Worm (Caenorhabditis elegans): Measurements from ENCODE around the gene srd-15.
A peak's percentile ranks its signal among the peaks of the same experiment; 100 is the strongest.

The srd-15 gene

DNA sequence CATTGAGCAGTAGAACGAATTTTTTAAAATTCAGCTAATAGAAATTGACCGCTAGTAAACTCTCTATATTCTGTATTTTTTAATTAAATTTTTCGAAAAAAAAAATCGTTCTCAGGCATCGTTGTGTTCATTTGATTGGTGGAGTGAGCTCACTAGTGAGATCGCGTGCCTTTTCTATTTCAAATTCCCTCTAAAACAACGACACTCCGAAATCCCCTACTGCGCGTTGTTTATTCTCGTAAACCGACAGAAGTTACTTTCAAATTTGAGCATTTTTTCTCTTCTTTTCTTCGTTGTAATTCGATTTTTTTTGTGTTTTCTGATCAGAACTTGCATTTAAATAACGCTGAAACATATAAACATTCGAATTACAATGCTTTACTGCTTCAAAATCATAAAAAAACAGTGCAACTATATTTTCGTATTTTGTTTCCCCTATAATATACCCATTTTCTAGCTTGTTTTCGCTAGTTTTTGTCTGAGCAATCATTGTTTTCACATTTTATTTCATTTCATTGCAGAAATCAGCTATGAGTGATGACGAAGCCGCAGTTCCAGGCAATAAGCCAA, 33.4 kb upstream of the srd-15 start, which contains the start of gene syf-3:
TSS of gene syf-3 (plus strand) at position 520 of the 570 bp plus-strand sequence.
- TF ChIP-seq dox-1 (GFP tag; IDR thresholded peaks at IDR 0.05) (no peak), dpl-1 (GFP tag; optimal IDR thresholded peaks at IDR 0.05) (peak; percentile 87), T26A5.8 (tag; optimal IDR thresholded peaks at IDR 0.05) (no peak), unc-62 (GFP tag; optimal IDR thresholded peaks at IDR 0.05) (no peak), nhr-120 (GFP tag; IDR thresholded peaks at IDR 0.05) (no peak), nfyb-1 (GFP tag; IDR thresholded peaks at IDR 0.05) (no peak), nfya-1 (tag; optimal IDR thresholded peaks at IDR 0.05; ENCODE audit: borderline replicate concordance, insufficient read depth) (no peak), nhr-179 (tag; optimal IDR thresholded peaks at IDR 0.05) (no peak), Y56A3A.18 (GFP tag; IDR thresholded peaks at IDR 0.05) (no peak), egl-18 (GFP tag; IDR thresholded peaks at IDR 0.05) (no peak), F55B11.4 (tag; optimal IDR thresholded peaks at IDR 0.05; ENCODE audit: borderline replicate concordance, insufficient read depth) (no peak), efl-1 (GFP tag; optimal IDR thresholded peaks at IDR 0.05) (peak; percentile 83), attf-3 (GFP tag; conservative IDR thresholded peaks at IDR 0.05) (peak; percentile 98), lin-40 (tag; optimal IDR thresholded peaks at IDR 0.05) (no peak), snpc-1.1 (tag; optimal IDR thresholded peaks at IDR 0.05; ENCODE audit: insufficient read depth) (no peak), lin-54 (GFP tag; optimal IDR thresholded peaks at IDR 0.05) (peak; percentile 96), lin-35 (GFP tag; optimal IDR thresholded peaks at IDR 0.05) (peak; percentile 55 to 93 (median 77))

DNA sequence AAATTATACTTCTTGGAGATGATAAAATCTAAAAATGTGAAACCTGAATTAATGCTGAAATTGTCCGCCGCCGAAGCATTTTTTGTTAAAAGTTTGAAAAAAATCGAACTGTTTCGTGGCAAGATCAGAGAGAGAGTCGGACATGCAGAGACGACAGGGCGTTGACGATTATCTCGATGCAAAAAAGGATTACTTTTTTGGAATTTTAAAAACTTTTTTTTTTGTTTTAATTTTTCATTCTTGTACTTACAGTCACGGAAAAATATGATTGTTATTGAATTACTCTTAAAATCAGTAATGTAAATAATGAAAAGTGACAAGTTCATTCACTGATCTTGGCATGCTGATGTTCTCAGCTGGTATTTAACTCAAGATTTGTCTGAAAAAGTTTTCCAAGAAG, 30.5 kb upstream of the srd-15 start, which contains the start of the genes M03F8.5 and M03F8.7:
TSS of gene M03F8.5 (minus strand) at position 101 of the 400 bp plus-strand sequence.
TSS of gene M03F8.7 (plus strand) at position 249 of the 400 bp plus-strand sequence.
- TF ChIP-seq rpc-1 (optimal IDR thresholded peaks at IDR 0.05), result no peak
- TF ChIP-seq rpc-1 (tag; optimal IDR thresholded peaks at IDR 0.05), result no peak
- TF ChIP-seq B0336.3 (GFP tag; IDR thresholded peaks at IDR 0.05), result no peak
- no peak for TF ChIP-seq ztf-22 (GFP tag; optimal IDR thresholded peaks at IDR 0.05)
- no peak for TF ChIP-seq attf-5 (GFP tag; optimal IDR thresholded peaks at IDR 0.05)
- TF ChIP-seq nhr-80 (tag; optimal IDR thresholded peaks at IDR 0.05), result no peak
- no peak for TF ChIP-seq egl-44 (GFP tag; IDR thresholded peaks at IDR 0.05)
- no peak for TF ChIP-seq nfyb-1 (GFP tag; IDR thresholded peaks at IDR 0.05)
- no peak for TF ChIP-seq ama-1 (optimal IDR thresholded peaks at IDR 0.05)
- TF ChIP-seq ama-1 (GFP tag; optimal IDR thresholded peaks at IDR 0.05), result no peak
- no peak for TF ChIP-seq pbrm-1 (GFP tag; IDR thresholded peaks at IDR 0.05)
- TF ChIP-seq gei-17 (GFP tag; optimal IDR thresholded peaks at IDR 0.05), result no peak

DNA sequence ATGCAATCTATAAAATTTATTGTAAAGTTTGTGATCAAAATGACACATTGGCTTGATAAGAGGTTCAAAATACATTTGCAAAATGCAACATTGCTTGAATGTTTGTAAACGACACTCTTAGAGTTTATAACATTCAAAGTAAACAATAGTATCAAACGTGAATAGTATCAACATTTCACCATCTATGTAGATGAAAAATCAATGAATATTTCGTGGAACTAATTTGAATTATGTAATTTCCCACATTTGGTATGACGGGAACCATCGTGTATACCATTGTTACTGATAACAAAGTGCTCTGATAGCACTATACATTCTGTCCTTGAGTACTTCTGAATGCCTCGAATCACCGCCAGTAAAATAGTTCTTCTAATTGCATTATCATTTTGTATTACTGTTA, 24.4 kb upstream of the srd-15 start, which contains the start of gene galt-1:
TSS of gene galt-1 (plus strand) at position 318 of the 400 bp plus-strand sequence.
- TF ChIP-seq ccch-3 (GFP tag; optimal IDR thresholded peaks at IDR 0.05) (no peak), attf-5 (GFP tag; optimal IDR thresholded peaks at IDR 0.05) (no peak), F55B11.4 (tag; optimal IDR thresholded peaks at IDR 0.05; ENCODE audit: borderline replicate concordance, insufficient read depth) (no peak), Y95B8A.8 (GFP tag; IDR thresholded peaks at IDR 0.05) (no peak), nhr-80 (tag; optimal IDR thresholded peaks at IDR 0.05) (peak; percentile 64)

DNA sequence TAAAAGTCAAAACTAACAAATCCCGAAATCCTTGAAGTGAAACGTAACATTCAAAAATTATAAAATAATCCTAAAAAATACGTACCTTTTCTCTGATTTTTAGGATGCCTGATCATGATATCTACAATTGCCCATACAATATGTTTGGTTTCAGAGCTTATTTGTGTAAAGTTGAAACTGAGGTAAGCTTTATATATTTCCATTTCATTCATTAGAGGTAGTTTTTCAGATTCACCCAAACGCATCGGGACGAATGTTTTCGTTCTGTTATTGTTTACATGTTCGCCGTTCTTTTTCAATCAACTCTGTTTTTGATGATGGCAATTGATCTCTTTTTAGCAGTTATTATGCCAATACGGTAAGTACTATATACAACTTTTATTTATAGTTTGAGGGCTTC, 21.9 kb upstream of the srd-15 start:
- TF ChIP-seq let-607 (tag; optimal IDR thresholded peaks at IDR 0.05) (no peak), hlh-26 (GFP tag; conservative IDR thresholded peaks at IDR 0.05) (no peak)

DNA sequence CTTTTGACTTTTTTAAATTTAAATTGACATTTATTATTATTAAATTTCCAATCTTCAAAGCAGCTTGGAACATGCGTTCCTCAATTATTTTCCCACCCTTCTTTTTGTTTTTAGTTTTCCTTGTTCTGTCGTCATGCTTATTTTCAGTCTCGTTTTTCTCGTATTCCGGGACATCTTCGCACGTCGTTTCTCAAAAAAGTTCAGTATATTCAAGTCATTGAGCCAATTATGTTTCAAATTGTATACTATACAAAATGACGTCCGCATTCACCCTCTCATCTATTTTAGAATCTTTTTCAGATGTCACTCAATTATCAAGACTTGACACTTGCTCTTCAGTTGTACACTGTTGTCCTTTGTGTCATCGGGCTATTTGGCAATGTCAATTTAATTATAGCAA, 21.2 kb upstream of the srd-15 start, which contains the start of gene srsx-17:
TSS of gene srsx-17 (plus strand) at position 301 of the 400 bp plus-strand sequence.
- TF ChIP-seq ZK185.1 (tag; optimal IDR thresholded peaks at IDR 0.05; ENCODE audit: poor library complexity, severe bottlenecking) (no peak), xnd-1 (tag; optimal IDR thresholded peaks at IDR 0.05) (no peak), Y67H2A.10 (GFP tag; conservative IDR thresholded peaks at IDR 0.05) (no peak), K12H6.12 (tag; optimal IDR thresholded peaks at IDR 0.05) (no peak), lin-35 (GFP tag; optimal IDR thresholded peaks at IDR 0.05) (no peak), nfya-1 (tag; optimal IDR thresholded peaks at IDR 0.05; ENCODE audit: borderline replicate concordance, insufficient read depth) (no peak), nhr-179 (tag; optimal IDR thresholded peaks at IDR 0.05) (no peak)

Measured in whole organism, young adult.